Worm (Caenorhabditis elegans) whole organism, L4/young adult: Measurements from ENCODE around the gene cwf-19L2.

ENCODE experiments used
- dao-5 ChIP-seq: sonication (generic microtip); optimal IDR thresholded peaks from 2 replicates; lab custom pipeline; 2016; ENCODE audit warnings: missing genotype, missing genetic modification characterization, moderate library complexity, missing compliant biosample characterization
- him-1 ChIP-seq: sonication (generic microtip); optimal IDR thresholded peaks from 2 replicates; lab custom pipeline; 2016; ENCODE audit warnings: missing genotype, missing genetic modification reagents, missing genetic modification characterization, missing compliant biosample characterization

DNA sequence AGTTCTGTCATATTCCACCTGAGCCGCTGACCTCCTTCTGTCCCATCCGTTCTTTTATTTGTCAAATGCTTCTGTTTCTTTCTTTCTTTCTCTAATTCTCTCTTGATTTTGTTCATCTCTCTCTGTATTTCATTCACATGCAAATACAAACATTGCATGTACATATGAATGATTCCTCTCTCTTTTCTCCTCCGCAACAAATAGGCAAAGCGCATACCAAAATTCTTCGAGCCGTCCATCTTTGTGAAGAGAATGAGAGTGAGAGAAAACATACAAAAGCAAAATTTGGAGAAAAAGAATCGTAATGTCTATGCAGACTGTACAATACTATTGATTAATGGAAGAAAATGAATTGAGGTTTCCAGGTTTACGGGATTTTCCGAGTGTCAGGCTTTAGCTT lies 23.9 kb downstream of the cwf-19L2 start:
- TF ChIP-seq him-1 (tag; lab: Kevin White, UChicago), result no peak
- no peak for TF ChIP-seq dao-5 (tag; lab: Kevin White, UChicago)
